Worm (Caenorhabditis elegans) whole organism, L4 larva: ENCODE results near the gene ttr-48.

ENCODE experiments used
- F37D6.2 ChIP-seq: sonication (generic microtip); optimal IDR thresholded peaks from 2 replicates; lab custom pipeline; 2016; ENCODE audit warnings: mild to moderate bottlenecking, missing genetic modification characterization, missing compliant biosample characterization
- F49E8.2 ChIP-seq: sonication (generic microtip); optimal IDR thresholded peaks from 2 replicates; lab custom pipeline; 2016; ENCODE audit warnings: missing compliant biosample characterization, mild to moderate bottlenecking, missing genetic modification characterization, borderline replicate concordance
- Y105C5A.15 ChIP-seq: fragments of 200-800 bp; sonication (Bioruptor generic); IDR thresholded peaks from 2 replicates; pipeline ENCODE4 v1.3.6; 2022; ENCODE audit warnings: missing genetic modification characterization, missing compliant biosample characterization
- Y48G9A.11 ChIP-seq: fragments of 200-800 bp; sonication (Bioruptor generic); IDR thresholded peaks from 2 replicates; pipeline ENCODE4 v1.3.6; 2022; ENCODE audit warnings: missing genetic modification reagents, missing genetic modification characterization, missing compliant biosample characterization
- Y5F2A.4 ChIP-seq: fragments of 200-800 bp; sonication (Bioruptor generic); optimal IDR thresholded peaks from 2 replicates; lab custom pipeline; 2018; ENCODE audit warnings: mild to moderate bottlenecking, missing genetic modification characterization, missing compliant biosample characterization
- Y75B8A.6 ChIP-seq: fragments of 200-800 bp; sonication (Bioruptor generic); IDR thresholded peaks from 2 replicates; pipeline ENCODE4 v1.3.6; 2022; ENCODE audit warnings: missing genetic modification reagents, missing genetic modification characterization, missing compliant biosample characterization
- ZK337.2 ChIP-seq: fragments of 200-800 bp; sonication (Bioruptor generic); IDR thresholded peaks from 2 replicates; pipeline ENCODE4 v1.3.6; 2022; ENCODE audit warnings: missing genetic modification reagents, missing genetic modification characterization, missing compliant biosample characterization
- arid-1 ChIP-seq: fragments of 200-800 bp; sonication (Bioruptor generic); conservative IDR thresholded peaks from 2 replicates; pipeline ENCODE4 v1.3.6; 2022; ENCODE audit warnings: missing genetic modification reagents, missing genetic modification characterization, missing compliant biosample characterization
- ceh-20 ChIP-seq: fragments of 200-800 bp; sonication (Bioruptor generic); IDR thresholded peaks from 2 replicates; pipeline ENCODE4 v1.3.6; 2022; ENCODE audit warnings: missing genetic modification reagents, missing genetic modification characterization, missing compliant biosample characterization
- ceh-28 ChIP-seq: fragments of 150-350 bp; optimal IDR thresholded peaks from 2 replicates; lab custom pipeline; 2014; ENCODE audit warnings: missing biosample characterization, missing genetic modification reagents, missing genetic modification characterization
- ceh-82 ChIP-seq: sonication (generic microtip); optimal IDR thresholded peaks from 2 replicates; lab custom pipeline; 2017; ENCODE audit warnings: missing biosample characterization, missing genetic modification characterization
- ces-1 ChIP-seq: fragments of 150-350 bp; sonication (generic microtip); optimal IDR thresholded peaks from 4 replicates; lab custom pipeline; 2014; ENCODE audit warnings: missing biosample characterization, missing genetic modification reagents, missing genetic modification characterization
- daf-16 ChIP-seq, 3 experiments: sonication (generic microtip); optimal IDR thresholded peaks; 2 replicates each; lab custom pipeline; 2016 to 2017; ENCODE audit warnings: missing genetic modification characterization in 3 of 3, missing genetic modification reagents in 3 of 3, mild to moderate bottlenecking in 2 of 3, missing compliant biosample characterization in 2 of 3, missing biosample characterization in 1 of 3, moderate library complexity in 1 of 3
- daf-19 ChIP-seq: fragments of 200-800 bp; sonication (Bioruptor generic); conservative IDR thresholded peaks from 2 replicates; pipeline ENCODE4 v1.3.6; 2022; ENCODE audit warnings: missing genetic modification characterization, missing compliant biosample characterization
- dmd-6 ChIP-seq: fragments of 200-800 bp; sonication (Bioruptor generic); IDR thresholded peaks from 2 replicates; pipeline ENCODE4 v1.3.6; 2022; ENCODE audit warnings: missing genetic modification reagents, missing genetic modification characterization, missing compliant biosample characterization
- dmd-8 ChIP-seq: fragments of 200-800 bp; sonication (Bioruptor generic); IDR thresholded peaks from 2 replicates; pipeline ENCODE4 v1.3.6; 2022; ENCODE audit warnings: missing genetic modification characterization, missing compliant biosample characterization
- dmd-9 ChIP-seq: fragments of 200-800 bp; sonication (Bioruptor generic); IDR thresholded peaks from 2 replicates; pipeline ENCODE4 v1.3.6; 2022; ENCODE audit warnings: missing genetic modification reagents, missing genetic modification characterization, missing compliant biosample characterization
- dpl-1 ChIP-seq: fragments of 150-350 bp; optimal IDR thresholded peaks from 2 replicates; lab custom pipeline; 2014; ENCODE audit warnings: missing biosample characterization, missing genetic modification reagents, missing genetic modification characterization
- duxl-1 ChIP-seq: sonication (generic microtip); optimal IDR thresholded peaks from 2 replicates; lab custom pipeline; 2016; ENCODE audit warnings: mild to moderate bottlenecking, missing genetic modification characterization, moderate library complexity, missing compliant biosample characterization; ENCODE audit not compliant: poor library complexity
- dve-1 ChIP-seq: sonication (generic microtip); optimal IDR thresholded peaks from 2 replicates; lab custom pipeline; 2017; ENCODE audit warnings: antibody characterized with exemption, mild to moderate bottlenecking, missing genetic modification characterization, missing compliant biosample characterization; ENCODE audit not compliant: insufficient read depth
- egl-27 ChIP-seq: sonication (generic microtip); optimal IDR thresholded peaks from 3 replicates; lab custom pipeline; 2017; ENCODE audit warnings: missing biosample characterization, missing genetic modification reagents, missing genetic modification characterization
- egl-43 ChIP-seq: fragments of 200-800 bp; sonication (Bioruptor generic); IDR thresholded peaks from 2 replicates; pipeline ENCODE4 v1.3.6; 2022; ENCODE audit warnings: missing genetic modification reagents, missing genetic modification characterization, missing compliant biosample characterization
- fos-1 ChIP-seq: fragments of 150-350 bp; optimal IDR thresholded peaks from 2 replicates; lab custom pipeline; 2014; ENCODE audit warnings: missing biosample characterization, missing genetic modification characterization
- hif-1 ChIP-seq, 2 experiments: sonication (generic microtip); optimal IDR thresholded peaks; 2 replicates each; lab custom pipeline; 2016 to 2017; ENCODE audit warnings: missing compliant biosample characterization in 2 of 2, missing genetic modification characterization in 2 of 2, missing genetic modification reagents in 2 of 2, missing genotype in 2 of 2, mild to moderate bottlenecking in 1 of 2
- hlh-11 ChIP-seq: fragments of 200-800 bp; sonication (Bioruptor generic); optimal IDR thresholded peaks from 2 replicates; lab custom pipeline; 2018; ENCODE audit warnings: mild to moderate bottlenecking, missing genetic modification characterization, missing compliant biosample characterization
- hlh-30 ChIP-seq: sonication (generic microtip); optimal IDR thresholded peaks from 2 replicates; lab custom pipeline; 2017; ENCODE audit warnings: antibody characterized with exemption, mild to moderate bottlenecking, missing genetic modification characterization, missing compliant biosample characterization; ENCODE audit not compliant: insufficient read depth
- lim-7 ChIP-seq: fragments of 200-800 bp; sonication (Bioruptor generic); IDR thresholded peaks from 2 replicates; pipeline ENCODE4 v1.3.6; 2022; ENCODE audit warnings: missing genetic modification characterization, missing compliant biosample characterization
- lin-13 ChIP-seq: fragments of 150-350 bp; optimal IDR thresholded peaks from 2 replicates; lab custom pipeline; 2014; ENCODE audit warnings: missing biosample characterization, missing genetic modification reagents, missing genetic modification characterization
- lin-15B ChIP-seq: fragments of 150-350 bp; sonication (generic microtip); optimal IDR thresholded peaks from 3 replicates; lab custom pipeline; 2014; ENCODE audit warnings: missing biosample characterization, missing genetic modification characterization
- lir-3 ChIP-seq: sonication (generic microtip); optimal IDR thresholded peaks from 2 replicates; lab custom pipeline; 2016; ENCODE audit warnings: mild to moderate bottlenecking, missing genetic modification characterization, missing compliant biosample characterization
- lsy-2 ChIP-seq, 2 experiments: fragments of 150-350 bp in 1 of 2; sonication (generic microtip) in 1 of 2; optimal IDR thresholded peaks; 2 replicates each; lab custom pipeline; 2014 to 2017; ENCODE audit warnings: missing biosample characterization in 2 of 2, missing genetic modification characterization in 2 of 2
- mdt-29 ChIP-seq: fragments of 200-800 bp; sonication (Bioruptor generic); IDR thresholded peaks from 2 replicates; pipeline ENCODE4 v1.3.6; 2022; ENCODE audit warnings: missing genetic modification reagents, missing genetic modification characterization, missing compliant biosample characterization
- mep-1 ChIP-seq: fragments of 150-350 bp; sonication (generic microtip); optimal IDR thresholded peaks from 3 replicates; lab custom pipeline; 2014; ENCODE audit warnings: missing biosample characterization, missing genetic modification characterization
- mxl-2 ChIP-seq: fragments of 200-800 bp; sonication (Bioruptor generic); conservative IDR thresholded peaks from 2 replicates; pipeline ENCODE4 v1.3.6; 2022; ENCODE audit warnings: missing genetic modification reagents, missing genetic modification characterization, missing compliant biosample characterization
- nhr-11 ChIP-seq: fragments of 150-350 bp; optimal IDR thresholded peaks from 2 replicates; lab custom pipeline; 2014; ENCODE audit warnings: missing biosample characterization, missing genetic modification characterization
- nhr-111 ChIP-seq: fragments of 200-800 bp; sonication (Bioruptor generic); optimal IDR thresholded peaks from 2 replicates; lab custom pipeline; 2018; ENCODE audit warnings: mild to moderate bottlenecking, missing genetic modification characterization, missing compliant biosample characterization
- nhr-25 ChIP-seq: sonication (generic microtip); optimal IDR thresholded peaks from 2 replicates; lab custom pipeline; 2017; ENCODE audit warnings: missing genetic modification characterization, mild to moderate bottlenecking, missing compliant biosample characterization, antibody characterized with exemption, moderate library complexity, borderline replicate concordance; ENCODE audit not compliant: insufficient read depth
- nhr-28 ChIP-seq: fragments of 150-350 bp; optimal IDR thresholded peaks from 2 replicates; lab custom pipeline; 2014; ENCODE audit warnings: missing biosample characterization, missing genetic modification characterization
- nhr-41 ChIP-seq: fragments of 200-800 bp; sonication (Bioruptor generic); IDR thresholded peaks from 2 replicates; pipeline ENCODE4 v1.3.6; 2022; ENCODE audit warnings: missing genetic modification reagents, missing genetic modification characterization, missing compliant biosample characterization
- nhr-6 ChIP-seq: fragments of 150-350 bp; optimal IDR thresholded peaks from 2 replicates; lab custom pipeline; 2014; ENCODE audit warnings: missing biosample characterization, missing genetic modification characterization
- nhr-77 ChIP-seq: fragments of 150-350 bp; optimal IDR thresholded peaks from 2 replicates; lab custom pipeline; 2014; ENCODE audit warnings: missing biosample characterization, missing genetic modification characterization
- php-3 ChIP-seq: fragments of 200-800 bp; sonication (Bioruptor generic); IDR thresholded peaks from 2 replicates; pipeline ENCODE4 v1.3.6; 2022; ENCODE audit warnings: missing genetic modification reagents, missing genetic modification characterization, missing compliant biosample characterization
- pqm-1 ChIP-seq: sonication (generic microtip); optimal IDR thresholded peaks from 2 replicates; lab custom pipeline; 2017; ENCODE audit warnings: missing biosample characterization, missing genetic modification characterization
- rbr-2 ChIP-seq: sonication (generic microtip); optimal IDR thresholded peaks from 2 replicates; lab custom pipeline; 2016; ENCODE audit warnings: missing genotype, missing genetic modification characterization, missing compliant biosample characterization
- skn-1 ChIP-seq: fragments of 150-350 bp; optimal IDR thresholded peaks from 2 replicates; lab custom pipeline; 2014; ENCODE audit warnings: missing biosample characterization, missing genetic modification characterization
- spr-3 ChIP-seq: fragments of 200-800 bp; sonication (Bioruptor generic); optimal IDR thresholded peaks from 2 replicates; lab custom pipeline; 2018; ENCODE audit warnings: mild to moderate bottlenecking, missing genetic modification characterization, missing compliant biosample characterization
- tra-1 ChIP-seq: fragments of 200-800 bp; sonication (Bioruptor generic); IDR thresholded peaks from 2 replicates; pipeline ENCODE4 v1.3.6; 2022; ENCODE audit warnings: missing genetic modification reagents, missing genetic modification characterization, missing compliant biosample characterization
- unc-62 ChIP-seq, 3 experiments: fragments of 150-350 bp in 1 of 3; sonication (generic microtip); optimal IDR thresholded peaks in 2 of 3; peaks in 1 of 3; 1 replicate in 1 of 3; 2 replicates in 2 of 3; lab custom pipeline; 2014 to 2017; ENCODE audit warnings: missing biosample characterization in 3 of 3, missing genetic modification characterization in 3 of 3, missing genetic modification reagents in 3 of 3, missing genotype in 1 of 3
- zfp-3 ChIP-seq: fragments of 200-800 bp; sonication (Bioruptor generic); conservative IDR thresholded peaks from 2 replicates; pipeline ENCODE4 v1.3.6; 2022; ENCODE audit warnings: missing genetic modification reagents, missing genetic modification characterization, missing compliant biosample characterization
- ztf-7 ChIP-seq: fragments of 150-350 bp; optimal IDR thresholded peaks from 2 replicates; lab custom pipeline; 2014; ENCODE audit warnings: missing biosample characterization, missing genetic modification characterization

ttr-48 gene

ce11 chrX:3842398-3842896 is at the start of gene ttr-48:
TSS of gene ttr-48 (minus strand) at chrX:3842448.
- TF ChIP-seq daf-19 (GFP tag; lab: Robert Waterston, UW) (no peak), Y105C5A.15 (GFP tag; lab: Robert Waterston, UW) (no peak), mdt-29 (no peak), dve-1 (tag; lab: Kevin White, UChicago) (peak; percentile 90), nhr-41 (no peak), duxl-1 (tag; lab: Kevin White, UChicago) (no peak), arid-1 (GFP tag; lab: Robert Waterston, UW) (no peak), skn-1 (tag; lab: Kevin White, UChicago) (no peak), lir-3 (tag; lab: Kevin White, UChicago) (no peak), Y75B8A.6 (GFP tag; lab: Robert Waterston, UW) (no peak), mep-1 (peak; percentile 22), egl-27 (tag; lab: Kevin White, UChicago) (no peak), nhr-77 (tag; lab: Kevin White, UChicago) (peak; percentile 68), Y48G9A.11 (GFP tag; lab: Robert Waterston, UW) (no peak), egl-43 (no peak), zfp-3 (GFP tag; lab: Robert Waterston, UW) (no peak), rbr-2 (no peak), dmd-6 (GFP tag; lab: Robert Waterston, UW) (peak; percentile 38), nhr-28 (peak; percentile 72), dpl-1 (no peak), php-3 (GFP tag; lab: Robert Waterston, UW) (0 out of 2 replicates have a peak, but pooled peaks have one; percentile 48), lin-13 (GFP tag; lab: Kevin White, UChicago) (no peak), spr-3 (GFP tag; lab: Kevin White, UChicago) (no peak), hlh-11 (peak; percentile 85), daf-16 (GFP tag; optimal IDR thresholded peaks at IDR 0.05; lab: Kevin White, UChicago) (no peak), daf-16 (tag; optimal IDR thresholded peaks at IDR 0.05; lab: Kevin White, UChicago) (peak; percentile 100), nhr-11 (tag; lab: Kevin White, UChicago) (no peak), ceh-28 (no peak), hlh-30 (tag; lab: Kevin White, UChicago) (peak; percentile 35), dmd-9 (GFP tag; lab: Robert Waterston, UW) (no peak), ceh-20 (GFP tag; lab: Robert Waterston, UW) (no peak), nhr-6 (tag; lab: Kevin White, UChicago) (no peak), lsy-2 (tag; optimal IDR thresholded peaks at IDR 0.05; lab: Kevin White, UChicago) (peak in 1 of 2 experiments; percentile 35), pqm-1 (tag; lab: Kevin White, UChicago) (peak; percentile 87), lin-15B (no peak), ZK337.2 (GFP tag; lab: Robert Waterston, UW) (no peak), unc-62 (GFP tag; optimal IDR thresholded peaks at IDR 0.05 in 1 of 2; lab: Kevin White, UChicago) (no peak), unc-62 (tag; optimal IDR thresholded peaks at IDR 0.05; lab: Kevin White, UChicago) (no peak), F37D6.2 (tag; lab: Kevin White, UChicago) (no peak), hif-1 (tag; optimal IDR thresholded peaks at IDR 0.05; lab: Kevin White, UChicago) (peak in 1 of 2 experiments; percentile 55), fos-1 (tag; lab: Kevin White, UChicago) (no peak), mxl-2 (GFP tag; lab: Robert Waterston, UW) (no peak), ceh-82 (tag; lab: Kevin White, UChicago) (no peak), ces-1 (GFP tag; lab: Kevin White, UChicago) (no peak), nhr-111 (GFP tag; lab: Kevin White, UChicago) (no peak), Y5F2A.4 (GFP tag; lab: Kevin White, UChicago) (no peak), lim-7 (GFP tag; lab: Robert Waterston, UW) (no peak), ztf-7 (tag; lab: Kevin White, UChicago) (peak; percentile 47), F49E8.2 (no peak), tra-1 (no peak), nhr-25 (tag; lab: Kevin White, UChicago) (no peak), dmd-8 (no peak)
